Worm (Caenorhabditis elegans): ENCODE data around the gene pqn-70.
A peak's percentile ranks its signal among the peaks of the same experiment; 100 is the strongest.

pqn-70 gene

DNA sequence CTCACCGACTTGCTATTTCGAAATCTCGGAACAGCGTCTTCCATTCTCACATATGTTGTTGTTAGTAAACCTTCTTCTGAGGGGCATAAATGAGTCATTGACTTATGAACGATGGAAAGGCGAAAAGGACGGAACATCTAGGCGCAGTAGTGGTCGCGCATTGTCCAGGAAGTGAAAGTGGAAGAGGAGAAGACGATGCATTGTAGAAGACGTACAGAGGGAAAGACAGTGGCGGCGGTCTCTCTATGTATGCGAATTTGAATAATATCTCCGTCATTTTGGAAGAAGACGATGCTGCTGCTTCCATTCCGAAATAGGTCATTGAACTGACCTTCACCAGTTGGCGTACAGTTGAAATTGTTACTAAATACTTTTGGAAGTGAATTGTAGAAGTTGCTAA, 30.4 kb downstream of the pqn-70 start:
- TF ChIP-seq F52B5.7 (tag; optimal IDR thresholded peaks at IDR 0.05): no peak
- TF ChIP-seq aptf-3 (GFP tag; IDR thresholded peaks at IDR 0.05): no peak
- TF ChIP-seq F10E7.11 (tag; optimal IDR thresholded peaks at IDR 0.05): no peak
- no peak for TF ChIP-seq unc-130 (GFP tag; optimal IDR thresholded peaks at IDR 0.05)
- TF ChIP-seq F33H1.4 (GFP tag; IDR thresholded peaks at IDR 0.05): no peak
- TF ChIP-seq rpc-1 (optimal IDR thresholded peaks at IDR 0.05): no peak
- TF ChIP-seq rpc-1 (tag; optimal IDR thresholded peaks at IDR 0.05): no peak
- TF ChIP-seq gei-17 (GFP tag; optimal IDR thresholded peaks at IDR 0.05): no peak
- no peak for TF ChIP-seq ztf-18 (tag; optimal IDR thresholded peaks at IDR 0.05)
- TF ChIP-seq F57C9.4 (tag; optimal IDR thresholded peaks at IDR 0.05): no peak
- no peak for TF ChIP-seq dpl-1 (GFP tag; optimal IDR thresholded peaks at IDR 0.05)
- TF ChIP-seq repo-1 (tag; optimal IDR thresholded peaks at IDR 0.05): no peak
- TF ChIP-seq K12H6.12 (tag; optimal IDR thresholded peaks at IDR 0.05): no peak
- TF ChIP-seq hmg-1.2 (GFP tag; IDR thresholded peaks at IDR 0.05): no peak
- TF ChIP-seq egl-44 (GFP tag; IDR thresholded peaks at IDR 0.05): no peak

ce11 chrV:11196631-11197258, 31.8 kb downstream of the pqn-70 start:
- TF ChIP-seq B0336.3 (GFP tag; IDR thresholded peaks at IDR 0.05) (no peak), lin-40 (tag; optimal IDR thresholded peaks at IDR 0.05) (peak; percentile 26)

ce11 chrV:11196109-11196508, 32.4 kb downstream of the pqn-70 start, which contains the start of gene clc-6:
Gene clc-6 (minus strand): TSS chrV:11196209.
- TF ChIP-seq aptf-3 (GFP tag; IDR thresholded peaks at IDR 0.05): no peak
- TF ChIP-seq ceh-58 (GFP tag; IDR thresholded peaks at IDR 0.05): no peak
- TF ChIP-seq nfyb-1 (GFP tag; IDR thresholded peaks at IDR 0.05): no peak
- no peak for TF ChIP-seq lin-35 (GFP tag; optimal IDR thresholded peaks at IDR 0.05)
- TF ChIP-seq F49E8.2 (tag; optimal IDR thresholded peaks at IDR 0.05; ENCODE audit: insufficient read depth): no peak
- TF ChIP-seq snpc-1.1 (tag; optimal IDR thresholded peaks at IDR 0.05; ENCODE audit: insufficient read depth): no peak
- TF ChIP-seq ceh-40 (GFP tag; IDR thresholded peaks at IDR 0.05): no peak
- TF ChIP-seq pha-4 (tag; optimal IDR thresholded peaks at IDR 0.05): no peak
- TF ChIP-seq hlh-12 (tag; optimal IDR thresholded peaks at IDR 0.05): no peak
- no peak for TF ChIP-seq ztf-3 (GFP tag; optimal IDR thresholded peaks at IDR 0.05)
- no peak for TF ChIP-seq D2030.7 (GFP tag; IDR thresholded peaks at IDR 0.05)
- no peak for TF ChIP-seq hsf-1 (GFP tag; IDR thresholded peaks at IDR 0.05)
- no peak for TF ChIP-seq let-607 (tag; optimal IDR thresholded peaks at IDR 0.05)
- no peak for TF ChIP-seq Y95B8A.8 (GFP tag; IDR thresholded peaks at IDR 0.05)
- TF ChIP-seq lin-40 (tag; optimal IDR thresholded peaks at IDR 0.05): no peak

ce11 chrV:11190983-11191382, 37.5 kb downstream of the pqn-70 start, which contains the start of gene lgc-49:
Gene lgc-49 (plus strand): TSS chrV:11191283.
- no peak for TF ChIP-seq ztf-18 (tag; optimal IDR thresholded peaks at IDR 0.05)
- no peak for TF ChIP-seq nhr-179 (tag; optimal IDR thresholded peaks at IDR 0.05)
- TF ChIP-seq C17E4.6 (GFP tag; IDR thresholded peaks at IDR 0.05): no peak

ce11 chrV:11182925-11183324, 45.6 kb downstream of the pqn-70 start, which contains the start of gene cnc-10:
Gene cnc-10 (plus strand): TSS chrV:11183225.
- TF ChIP-seq gei-17 (GFP tag; optimal IDR thresholded peaks at IDR 0.05): no peak
- no peak for TF ChIP-seq F37B4.10 (GFP tag; IDR thresholded peaks at IDR 0.05)
- TF ChIP-seq F52B5.7 (tag; optimal IDR thresholded peaks at IDR 0.05): no peak
